Fruit fly (Drosophila melanogaster) whole organism, embryonic: Measurements from ENCODE around the gene CG43322.

ENCODE experiments used
- Abd-B ChIP-seq: fragments of 200-800 bp; sonication (Bioruptor generic); optimal IDR thresholded peaks from 2 replicates; lab custom pipeline; 2018; ENCODE audit warnings: missing biosample characterization, mild to moderate bottlenecking, missing genetic modification characterization, moderate library complexity
- Adf1 ChIP-seq: fragments of 200-800 bp; sonication (Bioruptor generic); IDR thresholded peaks from 2 replicates; pipeline ENCODE4 v1.3.6; 2022; ENCODE audit warnings: missing biosample characterization, missing genetic modification characterization
- Asciz ChIP-seq: fragments of 200-800 bp; sonication (Bioruptor generic); optimal IDR thresholded peaks from 2 replicates; lab custom pipeline; 2017; ENCODE audit warnings: missing biosample characterization, mild to moderate bottlenecking, missing genetic modification characterization, missing genetic modification reagents
- Atf-2 ChIP-seq: fragments of 200-800 bp; sonication (Bioruptor generic); optimal IDR thresholded peaks from 2 replicates; lab custom pipeline; 2016; ENCODE audit warnings: missing biosample characterization, missing genetic modification characterization
- Atf3 ChIP-seq: fragments of 200-800 bp; sonication (Bioruptor generic); optimal IDR thresholded peaks from 3 replicates; lab custom pipeline; 2016; ENCODE audit warnings: missing biosample characterization, missing genetic modification characterization
- Awh ChIP-seq: fragments of 200-800 bp; sonication (Bioruptor generic); IDR thresholded peaks from 2 replicates; pipeline ENCODE4, ENCODE4 v1.3.6; 2022; ENCODE audit warnings: missing biosample characterization, missing genetic modification characterization
- CG10565 ChIP-seq: fragments of 200-800 bp; sonication (Bioruptor generic); optimal IDR thresholded peaks from 3 replicates; lab custom pipeline; 2016; ENCODE audit warnings: missing biosample characterization, mild to moderate bottlenecking, missing genetic modification characterization
- CG12155 ChIP-seq: fragments of 200-800 bp; sonication (Bioruptor generic); optimal IDR thresholded peaks from 3 replicates; lab custom pipeline; 2016; ENCODE audit warnings: missing biosample characterization, missing genetic modification characterization
- CG13287 ChIP-seq: fragments of 200-800 bp; sonication (Bioruptor generic); IDR thresholded peaks from 2 replicates; pipeline ENCODE4 v1.3.6; 2022; ENCODE audit warnings: missing biosample characterization, missing genetic modification characterization; ENCODE audit not compliant: partially characterized antibody
- CG14441 ChIP-seq: fragments of 200-800 bp; sonication (Bioruptor generic); IDR thresholded peaks from 2 replicates; pipeline ENCODE4 v1.3.6; 2022; ENCODE audit warnings: missing biosample characterization, missing genetic modification characterization
- CG15269 ChIP-seq: fragments of 200-800 bp; sonication (Bioruptor generic); optimal IDR thresholded peaks from 2 replicates; lab custom pipeline; 2018; ENCODE audit warnings: missing biosample characterization, mild to moderate bottlenecking, missing genetic modification characterization, moderate library complexity
- CG16863 ChIP-seq: fragments of 200-800 bp; sonication (Bioruptor generic); optimal IDR thresholded peaks from 3 replicates; lab custom pipeline; 2016; ENCODE audit warnings: missing biosample characterization, missing genetic modification characterization
- CG17568 ChIP-seq: fragments of 200-800 bp; sonication (Bioruptor generic); optimal IDR thresholded peaks from 2 replicates; lab custom pipeline; 2018; ENCODE audit warnings: missing biosample characterization, mild to moderate bottlenecking, missing genetic modification characterization, moderate library complexity
- CG17829 ChIP-seq: fragments of 200-800 bp; optimal IDR thresholded peaks from 2 replicates; lab custom pipeline; 2019; ENCODE audit warnings: missing biosample characterization, mild to moderate bottlenecking, missing genetic modification characterization, moderate library complexity
- CG32532 ChIP-seq: fragments of 200-800 bp; sonication (Bioruptor generic); IDR thresholded peaks from 2 replicates; pipeline ENCODE4 v1.3.6; 2022; ENCODE audit warnings: missing biosample characterization, missing genetic modification characterization
- CG34422 ChIP-seq: fragments of 200-800 bp; sonication (Bioruptor generic); IDR thresholded peaks from 3 replicates; pipeline ENCODE4 v1.3.6; 2022; ENCODE audit warnings: missing biosample characterization, missing genetic modification characterization
- CG4360 ChIP-seq: fragments of 200-800 bp; sonication (Bioruptor generic); IDR thresholded peaks from 2 replicates; pipeline ENCODE4 v1.3.6; 2022; ENCODE audit warnings: missing biosample characterization, missing genetic modification characterization
- CG43689 ChIP-seq: fragments of 200-800 bp; sonication (Bioruptor generic); IDR thresholded peaks from 2 replicates; pipeline ENCODE4 v1.3.6; 2022; ENCODE audit warnings: missing biosample characterization, missing genetic modification characterization
- CG8478 ChIP-seq: fragments of >200 bp; optimal IDR thresholded peaks from 2 replicates; lab custom pipeline; 2018
- CG9817 ChIP-seq: fragments of 200-800 bp; sonication (Bioruptor generic); optimal IDR thresholded peaks from 2 replicates; lab custom pipeline; 2018; ENCODE audit warnings: missing biosample characterization, mild to moderate bottlenecking, missing genetic modification characterization, moderate library complexity
- D ChIP-seq, 2 experiments: fragments of 200-800 bp in 1 of 2; fragments of >200 bp in 1 of 2; sonication (Bioruptor generic) in 1 of 2; optimal IDR thresholded peaks; 2 replicates in 1 of 2; 3 replicates in 1 of 2; lab custom pipeline; 2017; ENCODE audit warnings: mild to moderate bottlenecking in 1 of 2, missing biosample characterization in 1 of 2, missing genetic modification characterization in 1 of 2, missing genetic modification reagents in 1 of 2
- HLH3B ChIP-seq: fragments of 200-800 bp; sonication (Bioruptor generic); IDR thresholded peaks from 2 replicates; pipeline ENCODE4 v1.3.6; 2022; ENCODE audit warnings: missing biosample characterization, missing genetic modification characterization
- Hr51 ChIP-seq, 2 experiments: fragments of 200-800 bp; sonication (Bioruptor generic); optimal IDR thresholded peaks; 2 replicates in 1 of 2; 3 replicates in 1 of 2; lab custom pipeline; 2016 to 2018; ENCODE audit warnings: missing biosample characterization in 2 of 2, missing genetic modification characterization in 2 of 2, mild to moderate bottlenecking in 1 of 2, moderate library complexity in 1 of 2
- Hr78 ChIP-seq, 2 experiments: fragments of 200-800 bp in 1 of 2; fragments of >200 bp in 1 of 2; sonication (Bioruptor generic) in 1 of 2; optimal IDR thresholded peaks; 2 replicates each; lab custom pipeline; 2017 to 2019; ENCODE audit warnings: missing biosample characterization in 2 of 2, missing genetic modification characterization in 2 of 2, mild to moderate bottlenecking in 1 of 2, moderate library complexity in 1 of 2
- Pdp1 ChIP-seq, 2 experiments: fragments of 200-800 bp; sonication (Bioruptor generic); optimal IDR thresholded peaks; 3 replicates each; lab custom pipeline; 2016; ENCODE audit warnings: missing biosample characterization in 2 of 2, missing genetic modification characterization in 2 of 2, mild to moderate bottlenecking in 1 of 2, moderate library complexity in 1 of 2
- Ssrp ChIP-seq: fragments of 200-800 bp; sonication (Bioruptor generic); optimal IDR thresholded peaks from 2 replicates; lab custom pipeline; 2018; ENCODE audit warnings: missing biosample characterization, mild to moderate bottlenecking, missing genetic modification characterization, moderate library complexity
- abd-A ChIP-seq: fragments of 200-800 bp; sonication (Bioruptor generic); optimal IDR thresholded peaks from 3 replicates; lab custom pipeline; 2019; ENCODE audit warnings: missing biosample characterization, mild to moderate bottlenecking, missing genetic modification characterization, moderate library complexity
- ash1 ChIP-seq: fragments of 200-800 bp; sonication (Bioruptor generic); optimal IDR thresholded peaks from 2 replicates; lab custom pipeline; 2018; ENCODE audit warnings: missing biosample characterization, mild to moderate bottlenecking, missing genetic modification characterization
- crol ChIP-seq: fragments of 200-800 bp; sonication (Bioruptor generic); IDR thresholded peaks from 2 replicates; pipeline ENCODE4 v1.3.6; 2022; ENCODE audit warnings: missing biosample characterization, missing genetic modification characterization
- emc ChIP-seq: fragments of 200-800 bp; sonication (Bioruptor generic); optimal IDR thresholded peaks from 2 replicates; lab custom pipeline; 2016; ENCODE audit warnings: missing biosample characterization, missing genetic modification characterization
- ftz-f1 ChIP-seq: fragments of 200-800 bp; sonication (Bioruptor generic); optimal IDR thresholded peaks from 2 replicates; lab custom pipeline; 2016; ENCODE audit warnings: missing biosample characterization, missing genetic modification characterization
- hb ChIP-seq: fragments of 200-800 bp; sonication (Bioruptor generic); IDR thresholded peaks from 3 replicates; pipeline ENCODE4 v1.3.6; 2022; ENCODE audit warnings: missing biosample characterization, missing genetic modification characterization; ENCODE audit not compliant: partially characterized antibody
- kay ChIP-seq: fragments of 200-800 bp; sonication (Bioruptor generic); optimal IDR thresholded peaks from 2 replicates; lab custom pipeline; 2016; ENCODE audit warnings: missing biosample characterization, missing genetic modification characterization
- klu ChIP-seq: fragments of 200-800 bp; sonication (Bioruptor generic); IDR thresholded peaks from 2 replicates; pipeline ENCODE4 v1.3.6; 2022; ENCODE audit warnings: missing biosample characterization, missing genetic modification characterization
- maf-S ChIP-seq: fragments of 200-800 bp; sonication (Bioruptor generic); optimal IDR thresholded peaks from 2 replicates; lab custom pipeline; 2016; ENCODE audit warnings: missing biosample characterization, missing genetic modification characterization
- mld ChIP-seq: fragments of 200-800 bp; sonication (Bioruptor generic); IDR thresholded peaks from 3 replicates; pipeline ENCODE4 v1.3.6; 2022; ENCODE audit warnings: missing biosample characterization, missing genetic modification characterization; ENCODE audit not compliant: partially characterized antibody
- oc ChIP-seq: fragments of 200-800 bp; sonication (Bioruptor generic); optimal IDR thresholded peaks from 2 replicates; lab custom pipeline; 2018; ENCODE audit warnings: missing biosample characterization, mild to moderate bottlenecking, missing genetic modification characterization, moderate library complexity
- pzg ChIP-seq: fragments of 200-800 bp; sonication (Bioruptor generic); optimal IDR thresholded peaks from 3 replicates; lab custom pipeline; 2018; ENCODE audit warnings: missing biosample characterization, mild to moderate bottlenecking, missing genetic modification characterization, moderate library complexity
- sens ChIP-seq: fragments of 200-800 bp; sonication (Bioruptor generic); peaks from one replicate; lab custom pipeline; 2016; ENCODE audit warnings: missing biosample characterization, missing genetic modification characterization
- sna ChIP-seq: fragments of 200-800 bp; sonication (Bioruptor generic); IDR thresholded peaks from 2 replicates; pipeline ENCODE4 v1.3.6; 2022; ENCODE audit warnings: missing biosample characterization, missing genetic modification characterization; ENCODE audit not compliant: partially characterized antibody
- sqz ChIP-seq: fragments of 200-800 bp; sonication (Bioruptor generic); optimal IDR thresholded peaks from 3 replicates; lab custom pipeline; 2018; ENCODE audit warnings: missing biosample characterization, mild to moderate bottlenecking, missing genetic modification characterization
- stwl ChIP-seq: fragments of 200-800 bp; sonication (Bioruptor generic); optimal IDR thresholded peaks from 3 replicates; lab custom pipeline; 2018; ENCODE audit warnings: missing biosample characterization, mild to moderate bottlenecking, missing genetic modification characterization, moderate library complexity
- sug ChIP-seq: fragments of 200-800 bp; optimal IDR thresholded peaks from 2 replicates; lab custom pipeline; 2019; ENCODE audit warnings: missing biosample characterization, mild to moderate bottlenecking, missing genetic modification characterization, moderate library complexity
- tll ChIP-seq, 2 experiments: fragments of 200-800 bp in 1 of 2; fragments of >200 bp in 1 of 2; sonication (Bioruptor generic) in 1 of 2; optimal IDR thresholded peaks; 2 replicates each; lab custom pipeline; 2017 to 2019; ENCODE audit warnings: missing biosample characterization in 2 of 2, missing genetic modification characterization in 2 of 2, mild to moderate bottlenecking in 1 of 2, moderate library complexity in 1 of 2
- trem ChIP-seq: fragments of 200-800 bp; optimal IDR thresholded peaks from 3 replicates; lab custom pipeline; 2019; ENCODE audit warnings: missing biosample characterization, mild to moderate bottlenecking, missing genetic modification characterization, moderate library complexity
- zfh1 ChIP-seq: fragments of 200-800 bp; sonication (Bioruptor generic); IDR thresholded peaks from 3 replicates; pipeline ENCODE4 v1.3.6; 2022; ENCODE audit warnings: missing biosample characterization, missing genetic modification characterization

The CG43322 gene

dm6 chr2L:7038404-7039341 lies 25.5 kb downstream of the CG43322 start (continued):
- TF ChIP-seq trem (tag; lab: Kevin White, UChicago) (no peak), CG14441 (GFP tag; lab: Robert Waterston, UW) (no peak), Atf3 (GFP tag; lab: Kevin White, UChicago) (no peak), klu (GFP tag; lab: Robert Waterston, UW) (peak; percentile 75), Pdp1 (GFP tag; optimal IDR thresholded peaks at IDR 0.05; lab: Kevin White, UChicago) (peak in 1 of 2 experiments; percentile 86), CG34422 (GFP tag; lab: Robert Waterston, UW) (peak; percentile 4; the same call in 1 of the 3 replicates), sens (GFP tag; lab: Kevin White, UChicago) (peak; percentile 14), CG15269 (tag; lab: Kevin White, UChicago) (no peak), CG17829 (tag; lab: Kevin White, UChicago) (no peak), CG12155 (GFP tag; lab: Kevin White, UChicago) (no peak), CG43689 (GFP tag; lab: Robert Waterston, UW) (no peak), CG32532 (0 out of 2 replicates have a peak, but pooled peaks have one; percentile 29), CG16863 (GFP tag; lab: Kevin White, UChicago) (no peak), crol (GFP tag; lab: Robert Waterston, UW) (peak; percentile 81), sqz (GFP tag; lab: Kevin White, UChicago) (peak; percentile 41), HLH3B (GFP tag; lab: Robert Waterston, UW) (no peak), mld (GFP tag; lab: Robert Waterston, UW) (no peak), Awh (no peak), D (optimal IDR thresholded peaks at IDR 0.05; lab: Kevin White, UChicago) (no peak), D (GFP tag; optimal IDR thresholded peaks at IDR 0.05; lab: Kevin White, UChicago) (no peak), hb (GFP tag; lab: Robert Waterston, UW) (no peak), Hr51 (GFP tag; optimal IDR thresholded peaks at IDR 0.05; lab: Kevin White, UChicago) (no peak), CG10565 (no peak), sug (tag; lab: Kevin White, UChicago) (peak; percentile 42), Abd-B (peak; percentile 27), Ssrp (tag; lab: Kevin White, UChicago) (no peak), kay (peak; percentile 27), pzg (no peak), emc (GFP tag; lab: Kevin White, UChicago) (no peak), CG13287 (GFP tag; lab: Robert Waterston, UW) (no peak), abd-A (tag; lab: Kevin White, UChicago) (peak; percentile 71), CG17568 (GFP tag; lab: Kevin White, UChicago) (peak; percentile 31), maf-S (GFP tag; lab: Kevin White, UChicago) (no peak), Adf1 (GFP tag; lab: Robert Waterston, UW) (peak; percentile 79), ftz-f1 (GFP tag; lab: Kevin White, UChicago) (no peak), stwl (tag; lab: Kevin White, UChicago) (no peak), Hr78 (GFP tag; optimal IDR thresholded peaks at IDR 0.05; lab: Kevin White, UChicago) (peak in 1 of 2 experiments; percentile 90), CG4360 (GFP tag; lab: Robert Waterston, UW) (peak; percentile 83), sna (no peak), ash1 (GFP tag; lab: Kevin White, UChicago) (peak; percentile 21), tll (GFP tag; optimal IDR thresholded peaks at IDR 0.05; lab: Kevin White, UChicago) (peak in 1 of 2 experiments; percentile 14), Atf-2 (GFP tag; lab: Kevin White, UChicago) (no peak), oc (tag; lab: Kevin White, UChicago) (no peak), CG9817 (no peak), CG8478 (no peak), zfh1 (no peak), Asciz (no peak)
